Worm (Caenorhabditis elegans) whole organism, young adult: Measurements from ENCODE around the gene ras-1.

ENCODE experiments used
- B0035.1 ChIP-seq: sonication (generic microtip); optimal IDR thresholded peaks from 2 replicates; lab custom pipeline; 2016; ENCODE audit warnings: missing genetic modification characterization, mild to moderate bottlenecking, missing compliant biosample characterization, missing genotype, missing genetic modification reagents
- F33H1.4 ChIP-seq: fragments of 200-800 bp; sonication (Bioruptor generic); IDR thresholded peaks from 2 replicates; pipeline ENCODE4 v1.3.6; 2022; ENCODE audit warnings: missing genetic modification reagents, missing genetic modification characterization, missing compliant biosample characterization
- F55B11.4 ChIP-seq: sonication (generic microtip); optimal IDR thresholded peaks from 2 replicates; lab custom pipeline; 2016; ENCODE audit warnings: missing compliant biosample characterization, missing genetic modification characterization, borderline replicate concordance; ENCODE audit not compliant: insufficient read depth
- T07F8.4 ChIP-seq: sonication (generic microtip); optimal IDR thresholded peaks from 2 replicates; lab custom pipeline; 2016; ENCODE audit warnings: mild to moderate bottlenecking, missing genetic modification characterization, moderate library complexity, missing compliant biosample characterization
- Y53F4B.3 ChIP-seq: fragments of 200-800 bp; sonication (Bioruptor generic); IDR thresholded peaks from 2 replicates; pipeline ENCODE4 v1.3.6; 2022; ENCODE audit warnings: missing genetic modification reagents, missing genetic modification characterization, missing compliant biosample characterization
- aptf-3 ChIP-seq: fragments of 200-800 bp; sonication (Bioruptor generic); IDR thresholded peaks from 2 replicates; pipeline ENCODE4 v1.3.6; 2022; ENCODE audit warnings: missing genetic modification characterization, missing compliant biosample characterization
- athp-1 ChIP-seq: sonication (generic microtip); optimal IDR thresholded peaks from 2 replicates; lab custom pipeline; 2017; ENCODE audit warnings: mild to moderate bottlenecking, missing genetic modification characterization, missing compliant biosample characterization
- attf-3 ChIP-seq: fragments of 200-800 bp; sonication (Bioruptor generic); conservative IDR thresholded peaks from 2 replicates; pipeline ENCODE4 v1.3.6; 2022; ENCODE audit warnings: missing genetic modification reagents, missing genetic modification characterization, missing compliant biosample characterization
- bed-1 ChIP-seq: fragments of 200-800 bp; sonication (Bioruptor generic); IDR thresholded peaks from 2 replicates; pipeline ENCODE4 v1.3.6; 2022; ENCODE audit warnings: missing genetic modification reagents, missing genetic modification characterization, missing compliant biosample characterization
- cebp-1 ChIP-seq, 2 experiments: fragments of 200-800 bp in 1 of 2; sonication (Bioruptor generic) in 1 of 2; sonication (generic microtip) in 1 of 2; IDR thresholded peaks in 1 of 2; optimal IDR thresholded peaks in 1 of 2; 2 replicates each; pipeline versions ENCODE4 v1.3.6 to Lab custom; 2017 to 2022; ENCODE audit warnings: missing compliant biosample characterization in 2 of 2, missing genetic modification characterization in 2 of 2, mild to moderate bottlenecking in 1 of 2, missing genetic modification reagents in 1 of 2, moderate library complexity in 1 of 2
- ceh-91 ChIP-seq: fragments of 200-800 bp; sonication (Bioruptor generic); IDR thresholded peaks from 2 replicates; pipeline ENCODE4 v1.3.6; 2022; ENCODE audit warnings: missing genetic modification reagents, missing genetic modification characterization, missing compliant biosample characterization
- dox-1 ChIP-seq: fragments of 200-800 bp; sonication (Bioruptor generic); IDR thresholded peaks from 2 replicates; pipeline ENCODE4 v1.3.6; 2022; ENCODE audit warnings: missing genetic modification reagents, missing genetic modification characterization, missing compliant biosample characterization
- dpff-1 ChIP-seq: sonication (generic microtip); optimal IDR thresholded peaks from 2 replicates; lab custom pipeline; 2017; ENCODE audit warnings: mild to moderate bottlenecking, missing genetic modification characterization, missing compliant biosample characterization
- egl-18 ChIP-seq: fragments of 200-800 bp; sonication (Bioruptor generic); IDR thresholded peaks from 2 replicates; pipeline ENCODE4 v1.3.6; 2022; ENCODE audit warnings: missing genetic modification reagents, missing genetic modification characterization, missing compliant biosample characterization
- ets-4 ChIP-seq: fragments of 200-800 bp; sonication (Bioruptor generic); optimal IDR thresholded peaks from 2 replicates; lab custom pipeline; 2018; ENCODE audit warnings: mild to moderate bottlenecking, missing genetic modification characterization, missing compliant biosample characterization
- hlh-26 ChIP-seq: fragments of 200-800 bp; sonication (Bioruptor generic); conservative IDR thresholded peaks from 2 replicates; pipeline ENCODE4 v1.3.6; 2022; ENCODE audit warnings: missing genetic modification reagents, missing genetic modification characterization, missing compliant biosample characterization
- hsf-1 ChIP-seq: fragments of 200-800 bp; sonication (Bioruptor generic); IDR thresholded peaks from 2 replicates; pipeline ENCODE4 v1.3.6; 2022; ENCODE audit warnings: missing genetic modification reagents, missing genetic modification characterization, missing compliant biosample characterization
- madf-10 ChIP-seq: sonication (generic microtip); optimal IDR thresholded peaks from 2 replicates; lab custom pipeline; 2016; ENCODE audit warnings: mild to moderate bottlenecking, missing genetic modification characterization, missing compliant biosample characterization
- madf-6 ChIP-seq: fragments of 200-800 bp; sonication (Bioruptor generic); IDR thresholded peaks from 2 replicates; pipeline ENCODE4 v1.3.6; 2022; ENCODE audit warnings: missing genetic modification reagents, missing genetic modification characterization, missing compliant biosample characterization
- mxl-1 ChIP-seq: sonication (generic microtip); optimal IDR thresholded peaks from 2 replicates; lab custom pipeline; 2016; ENCODE audit warnings: missing genetic modification characterization, missing compliant biosample characterization
- nfya-1 ChIP-seq: sonication (generic microtip); optimal IDR thresholded peaks from 2 replicates; lab custom pipeline; 2017; ENCODE audit warnings: antibody characterized with exemption, missing compliant biosample characterization, missing genetic modification characterization, borderline replicate concordance; ENCODE audit not compliant: insufficient read depth
- pha-4 ChIP-seq: fragments of 150-350 bp; sonication (generic microtip); optimal IDR thresholded peaks from 2 replicates; lab custom pipeline; 2014; ENCODE audit warnings: missing biosample characterization, missing genetic modification reagents, missing genetic modification characterization
- rcor-1 ChIP-seq: fragments of 200-800 bp; sonication (Bioruptor generic); IDR thresholded peaks from 2 replicates; pipeline ENCODE4 v1.3.6; 2022; ENCODE audit warnings: missing genetic modification reagents, missing genetic modification characterization, missing compliant biosample characterization
- sea-2 ChIP-seq: fragments of 200-800 bp; sonication (Bioruptor generic); IDR thresholded peaks from 2 replicates; pipeline ENCODE4 v1.3.6; 2022; ENCODE audit warnings: missing genetic modification characterization, missing compliant biosample characterization
- snpc-1.3 ChIP-seq: sonication (generic microtip); optimal IDR thresholded peaks from 2 replicates; lab custom pipeline; 2017; ENCODE audit warnings: missing genetic modification characterization, mild to moderate bottlenecking, missing compliant biosample characterization, antibody characterized with exemption, moderate library complexity, missing genotype, missing genetic modification reagents; ENCODE audit not compliant: insufficient read depth
- snpc-3.4 ChIP-seq: sonication (generic microtip); optimal IDR thresholded peaks from 2 replicates; lab custom pipeline; 2017; ENCODE audit warnings: missing genetic modification characterization, mild to moderate bottlenecking, missing compliant biosample characterization, antibody characterized with exemption, moderate library complexity, missing genotype, missing genetic modification reagents
- snpc-4 ChIP-seq, 5 experiments: fragments of 150-350 bp in 1 of 5; sonication (generic microtip) in 4 of 5; optimal IDR thresholded peaks; 2 replicates each; lab custom pipeline; 2014 to 2018; ENCODE audit warnings: missing genetic modification characterization in 5 of 5, missing biosample characterization in 3 of 5, antibody characterized with exemption in 2 of 5, mild to moderate bottlenecking in 2 of 5, missing compliant biosample characterization in 2 of 5, missing genotype in 2 of 5, moderate library complexity in 2 of 5, missing genetic modification reagents in 1 of 5
- somi-1 ChIP-seq: fragments of 200-800 bp; sonication (Bioruptor generic); optimal IDR thresholded peaks from 2 replicates; lab custom pipeline; 2018; ENCODE audit warnings: mild to moderate bottlenecking, missing genetic modification characterization, missing compliant biosample characterization
- zim-3 ChIP-seq: sonication (generic microtip); optimal IDR thresholded peaks from 2 replicates; lab custom pipeline; 2017; ENCODE audit warnings: mild to moderate bottlenecking, missing genetic modification characterization, moderate library complexity, missing compliant biosample characterization
- ztf-25 ChIP-seq: fragments of 200-800 bp; sonication (Bioruptor generic); IDR thresholded peaks from 2 replicates; pipeline ENCODE4 v1.3.6; 2022; ENCODE audit warnings: missing genetic modification reagents, missing genetic modification characterization, missing compliant biosample characterization

The ras-1 gene

DNA sequence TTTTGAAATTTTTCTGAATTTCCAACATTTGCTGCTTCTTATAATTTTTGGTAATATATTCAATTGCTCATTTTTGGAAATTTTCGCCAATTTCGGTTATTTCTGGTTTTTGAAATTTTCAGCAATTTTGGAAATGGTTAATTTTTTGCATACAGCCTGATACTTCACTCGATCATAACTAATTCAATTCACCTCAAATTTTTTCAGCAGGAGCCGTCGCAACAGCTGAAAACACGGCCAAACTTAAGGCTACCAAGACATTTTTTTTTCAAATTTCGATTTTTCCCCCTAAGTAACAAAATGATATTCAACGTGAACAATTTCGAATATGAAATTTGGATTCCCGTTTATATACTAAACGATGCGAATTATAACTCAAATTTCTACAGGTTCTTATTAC lies 16.6 kb downstream of the ras-1 start, which contains the start of gene sre-52:
Gene sre-52 (plus strand): TSS at position 301 of the 400 bp plus-strand sequence.
- TF ChIP-seq egl-18 (GFP tag; lab: Robert Waterston, UW): no peak
- no peak for TF ChIP-seq athp-1 (tag; lab: Kevin White, UChicago)
- TF ChIP-seq cebp-1 (GFP tag; IDR thresholded peaks at IDR 0.05; lab: Robert Waterston, UW): no peak
- TF ChIP-seq cebp-1 (tag; optimal IDR thresholded peaks at IDR 0.05; lab: Kevin White, UChicago): no peak
- no peak for TF ChIP-seq snpc-1.3
- TF ChIP-seq pha-4 (tag; lab: Kevin White, UChicago): no peak
- no peak for TF ChIP-seq madf-10 (tag; lab: Kevin White, UChicago)
- no peak for TF ChIP-seq F55B11.4 (tag; lab: Kevin White, UChicago)
- no peak for TF ChIP-seq somi-1 (GFP tag; lab: Kevin White, UChicago)
- no peak for TF ChIP-seq dpff-1 (tag; lab: Kevin White, UChicago)
- TF ChIP-seq nfya-1 (tag; lab: Kevin White, UChicago): no peak
- TF ChIP-seq ztf-25: no peak
- no peak for TF ChIP-seq B0035.1 (tag; lab: Kevin White, UChicago)
- TF ChIP-seq rcor-1 (GFP tag; lab: Robert Waterston, UW): no peak
- no peak for TF ChIP-seq Y53F4B.3 (GFP tag; lab: Robert Waterston, UW)
- TF ChIP-seq T07F8.4: no peak
- no peak for TF ChIP-seq ceh-91 (GFP tag; lab: Robert Waterston, UW)
- TF ChIP-seq madf-6 (GFP tag; lab: Robert Waterston, UW): no peak

DNA sequence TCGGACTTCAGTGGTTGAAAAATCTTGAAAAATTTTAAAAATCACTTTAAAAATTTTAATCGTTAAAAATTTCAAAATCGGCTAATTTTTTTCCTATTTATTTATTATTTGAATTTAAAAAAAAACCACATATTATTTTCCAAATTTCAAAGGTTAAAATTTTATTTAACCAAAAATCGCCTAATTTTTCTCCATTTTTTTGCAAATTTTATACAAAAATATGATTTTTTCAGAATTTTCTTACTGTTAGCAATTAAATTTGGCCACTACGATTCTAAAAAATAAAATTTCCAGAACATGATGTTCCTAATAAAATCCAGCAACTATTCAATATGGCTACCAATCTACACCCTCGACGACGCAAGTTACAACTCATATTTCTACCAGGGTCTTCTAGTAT lies 19.4 kb downstream of the ras-1 start, which contains the start of gene sre-54:
Gene sre-54 (plus strand): TSS at position 301 of the 400 bp plus-strand sequence.
- no peak for TF ChIP-seq hlh-26
- TF ChIP-seq hsf-1 (GFP tag; lab: Robert Waterston, UW): no peak
- TF ChIP-seq, all 124 proteins: peak for 0

DNA sequence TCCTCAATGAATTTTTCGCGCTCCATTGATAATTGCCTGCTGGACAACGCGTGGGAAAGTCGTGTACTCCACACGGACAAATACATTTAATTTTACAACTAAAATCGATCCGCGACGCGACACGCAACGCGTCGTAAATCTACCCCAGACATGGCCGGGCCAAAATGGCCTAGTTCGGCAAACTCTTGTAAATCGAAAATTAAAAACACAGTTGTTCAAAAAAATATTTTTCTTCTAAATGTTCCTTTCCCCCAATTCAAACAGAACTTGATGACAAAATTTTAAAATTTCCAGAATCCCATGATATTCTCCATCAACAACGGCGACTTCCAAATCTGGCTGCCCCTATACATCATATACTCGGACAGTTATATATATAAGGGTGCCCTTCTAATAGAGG lies 23.0 kb downstream of the ras-1 start, which contains the start of gene sre-55:
Gene sre-55 (plus strand): TSS at position 301 of the 400 bp plus-strand sequence.
- TF ChIP-seq snpc-3.4 (no peak), mxl-1 (no peak), athp-1 (tag; lab: Kevin White, UChicago) (no peak), F33H1.4 (GFP tag; lab: Robert Waterston, UW) (no peak), F55B11.4 (tag; lab: Kevin White, UChicago) (no peak), aptf-3 (GFP tag; lab: Robert Waterston, UW) (no peak), bed-1 (GFP tag; lab: Robert Waterston, UW) (no peak), ets-4 (GFP tag; lab: Kevin White, UChicago) (no peak), snpc-4 (GFP tag; optimal IDR thresholded peaks at IDR 0.05; lab: Kevin White, UChicago) (no peak), snpc-4 (tag; optimal IDR thresholded peaks at IDR 0.05; lab: Kevin White, UChicago) (no peak), dox-1 (GFP tag; lab: Robert Waterston, UW) (no peak), attf-3 (GFP tag; lab: Robert Waterston, UW) (no peak), zim-3 (tag; lab: Kevin White, UChicago) (no peak)
- TF ChIP-seq, all 124 proteins: peak for 0

DNA sequence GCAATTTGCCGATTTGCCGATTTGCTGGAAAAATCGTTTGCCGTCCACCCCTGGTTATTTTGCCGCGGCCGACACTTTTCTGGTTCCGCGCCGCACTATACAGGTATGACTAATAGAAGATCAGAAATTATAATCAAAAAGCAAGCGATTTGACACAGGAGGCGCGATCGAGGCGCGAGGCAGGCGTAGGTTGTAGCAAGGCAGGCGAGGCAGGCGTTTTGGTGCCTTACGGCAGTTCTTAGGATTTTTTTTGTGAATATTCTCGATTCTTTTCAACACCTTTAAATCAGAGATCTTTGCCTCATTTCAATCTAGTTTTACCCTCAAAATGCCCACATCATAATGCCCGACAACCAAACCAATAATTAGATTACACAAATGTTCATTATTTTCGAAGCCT lies 27.9 kb downstream of the ras-1 start, which contains the start of gene sre-56:
Gene sre-56 (plus strand): TSS at position 301 of the 400 bp plus-strand sequence.
- TF ChIP-seq sea-2 (GFP tag; lab: Robert Waterston, UW) (no peak), snpc-4 (GFP tag; optimal IDR thresholded peaks at IDR 0.05; lab: Kevin White, UChicago) (no peak), snpc-4 (tag; optimal IDR thresholded peaks at IDR 0.05; lab: Kevin White, UChicago) (peak in 1 of 4 experiments; percentile 60)
